Worm (Caenorhabditis elegans) whole organism, L4/young adult: ENCODE data around the gene T05A7.13.

ENCODE experiments used
- dao-5 ChIP-seq: sonication (generic microtip); optimal IDR thresholded peaks from 2 replicates; lab custom pipeline; 2016; ENCODE audit warnings: missing genotype, missing genetic modification characterization, moderate library complexity, missing compliant biosample characterization
- him-1 ChIP-seq: sonication (generic microtip); optimal IDR thresholded peaks from 2 replicates; lab custom pipeline; 2016; ENCODE audit warnings: missing genotype, missing genetic modification reagents, missing genetic modification characterization, missing compliant biosample characterization

- TF ChIP-seq him-1 (no peak), dao-5 (no peak)
These were observed 2.0 kb upstream of the T05A7.13 start, which contains the start of gene T05A7.12 for ce11 chrII:4663186-4663585.
